Fruit fly (Drosophila melanogaster): ENCODE measurements around the gene Pgant8.

Pgant8 gene

dm6 chr3L:15717519-15717918, 33.8 kb downstream of the Pgant8 start, which contains the start of gene CG42570:
CG42570 (plus strand) TSS chr3L:15717819.
- TF ChIP-seq Jra (GFP tag; optimal IDR thresholded peaks at IDR 0.05) (no peak), fru (GFP tag; optimal IDR thresholded peaks at IDR 0.05) (no peak), foxo (GFP tag; optimal IDR thresholded peaks at IDR 0.05) (no peak), Hr83 (GFP tag; optimal IDR thresholded peaks at IDR 0.05; ENCODE audit: poor library complexity, severe bottlenecking) (no peak), CG9705 (GFP tag; optimal IDR thresholded peaks at IDR 0.05) (no peak), h (GFP tag; optimal IDR thresholded peaks at IDR 0.05) (no peak), jim (GFP tag; optimal IDR thresholded peaks at IDR 0.05) (no peak), woc (GFP tag; optimal IDR thresholded peaks at IDR 0.05) (no peak), OdsH (GFP tag; optimal IDR thresholded peaks at IDR 0.05) (no peak), rgr (GFP tag; optimal IDR thresholded peaks at IDR 0.05) (no peak), dl (GFP tag; optimal IDR thresholded peaks at IDR 0.05; ENCODE audit: insufficient read depth in 1 of 2, partially characterized antibody in 2 of 2) (no peak), br (GFP tag; optimal IDR thresholded peaks at IDR 0.05) (no peak), Abd-B (GFP tag; optimal IDR thresholded peaks at IDR 0.05) (no peak), ey (GFP tag; optimal IDR thresholded peaks at IDR 0.05) (no peak), HLH106 (tag; optimal IDR thresholded peaks at IDR 0.05) (no peak), Dif (GFP tag; optimal IDR thresholded peaks at IDR 0.05; ENCODE audit: partially characterized antibody) (no peak), Rel (GFP tag; optimal IDR thresholded peaks at IDR 0.05) (no peak), Rel (tag; optimal IDR thresholded peaks at IDR 0.05) (no peak)

dm6 chr3L:15720224-15720623, 36.6 kb downstream of the Pgant8 start:
- TF ChIP-seq Hr83 (GFP tag; optimal IDR thresholded peaks at IDR 0.05; ENCODE audit: poor library complexity, severe bottlenecking) (no peak), Dif (GFP tag; optimal IDR thresholded peaks at IDR 0.05; ENCODE audit: partially characterized antibody) (no peak), Dfd (GFP tag; optimal IDR thresholded peaks at IDR 0.05) (no peak), CG32264 (GFP tag; optimal IDR thresholded peaks at IDR 0.05) (no peak), CG9705 (GFP tag; optimal IDR thresholded peaks at IDR 0.05) (no peak), ey (GFP tag; optimal IDR thresholded peaks at IDR 0.05) (no peak), jim (GFP tag; optimal IDR thresholded peaks at IDR 0.05) (no peak), GATAd (GFP tag; optimal IDR thresholded peaks at IDR 0.05) (no peak), lola (GFP tag; optimal IDR thresholded peaks at IDR 0.05) (no peak), Sp1 (GFP tag; optimal IDR thresholded peaks at IDR 0.05) (no peak), Hnf4 (GFP tag; optimal IDR thresholded peaks at IDR 0.05) (no peak)

- no peak for TF ChIP-seq fru (GFP tag; optimal IDR thresholded peaks at IDR 0.05)
- no peak for TF ChIP-seq Rel (GFP tag; optimal IDR thresholded peaks at IDR 0.05)
- TF ChIP-seq Rel (tag; optimal IDR thresholded peaks at IDR 0.05), result peak; percentile 45
Measured at dm6 chr3L:15720905-15721304, 37.2 kb downstream of the Pgant8 start.

dm6 chr3L:15726799-15727198, 43.1 kb downstream of the Pgant8 start:
- no peak for TF ChIP-seq N (GFP tag; optimal IDR thresholded peaks at IDR 0.05)
- TF ChIP-seq HLH106 (tag; optimal IDR thresholded peaks at IDR 0.05), result no peak
- no peak for TF ChIP-seq sv (GFP tag; optimal IDR thresholded peaks at IDR 0.05)
- no peak for TF ChIP-seq GATAd (GFP tag; optimal IDR thresholded peaks at IDR 0.05)
- no peak for TF ChIP-seq CrebA (GFP tag; optimal IDR thresholded peaks at IDR 0.05; ENCODE audit: borderline replicate concordance)
- no peak for TF ChIP-seq Abd-B (GFP tag; optimal IDR thresholded peaks at IDR 0.05)
- TF ChIP-seq lola (GFP tag; optimal IDR thresholded peaks at IDR 0.05), result no peak
- TF ChIP-seq jim (GFP tag; optimal IDR thresholded peaks at IDR 0.05), result no peak
- no peak for TF ChIP-seq pan (optimal IDR thresholded peaks at IDR 0.05)
- no peak for TF ChIP-seq foxo (GFP tag; optimal IDR thresholded peaks at IDR 0.05)
- no peak for TF ChIP-seq usp (GFP tag; optimal IDR thresholded peaks at IDR 0.05)
- no peak for TF ChIP-seq Hr78 (GFP tag; optimal IDR thresholded peaks at IDR 0.05)

- TF ChIP-seq dsf (GFP tag; optimal IDR thresholded peaks at IDR 0.05; ENCODE audit: borderline replicate concordance), result no peak
- TF ChIP-seq Rel (GFP tag; optimal IDR thresholded peaks at IDR 0.05), result no peak
- TF ChIP-seq Rel (tag; optimal IDR thresholded peaks at IDR 0.05), result peak; percentile 47
- TF ChIP-seq h (GFP tag; optimal IDR thresholded peaks at IDR 0.05), result peak; percentile 28
- TF ChIP-seq Sp1 (GFP tag; optimal IDR thresholded peaks at IDR 0.05), result peak; percentile 8
- TF ChIP-seq dl (GFP tag; optimal IDR thresholded peaks at IDR 0.05; ENCODE audit: insufficient read depth in 1 of 2, partially characterized antibody in 2 of 2), result peak in 1 of 2 experiments; percentile 2
- peak; percentile 72 for TF ChIP-seq Vsx2 (GFP tag; optimal IDR thresholded peaks at IDR 0.05; ENCODE audit: partially characterized antibody)
- TF ChIP-seq jim (GFP tag; optimal IDR thresholded peaks at IDR 0.05), result peak; percentile 20
- TF ChIP-seq woc (GFP tag; optimal IDR thresholded peaks at IDR 0.05), result no peak
- no peak for TF ChIP-seq Mio (GFP tag; optimal IDR thresholded peaks at IDR 0.05)
- peak; percentile 10 for TF ChIP-seq Dif (GFP tag; optimal IDR thresholded peaks at IDR 0.05; ENCODE audit: partially characterized antibody)
Measured at dm6 chr3L:15728195-15728594, 44.5 kb downstream of the Pgant8 start, which contains the start of gene comm. comm (minus strand) TSS chr3L:15728430.
